Worm (Caenorhabditis elegans): ENCODE data around the gene C25G4.7.
"Not testable (repeated sequence)": the region's sequence is repeated elsewhere in the genome, so short reads cannot be mapped to it uniquely, and the experiment has no call there.

ce11 chrIV:12484479-12484878 is 27.8 kb downstream of the C25G4.7 start, which contains the start of gene T04A11.4:
- TF ChIP-seq madf-2 (tag; optimal IDR thresholded peaks at IDR 0.05); pha-4 (tag; optimal IDR thresholded peaks at IDR 0.05); F13H6.1 (tag; optimal IDR thresholded peaks at IDR 0.05); nfya-1 (tag; optimal IDR thresholded peaks at IDR 0.05); ama-1 (optimal IDR thresholded peaks at IDR 0.05): not testable (repeated sequence)
